Worm (Caenorhabditis elegans) whole organism, dauer: ENCODE results near the gene kcnl-1.

Source experiments
- unc-62 ChIP-seq: sonication (generic microtip); optimal IDR thresholded peaks from 2 replicates; lab custom pipeline; 2017; ENCODE audit warnings: missing biosample characterization, missing genetic modification reagents, missing genetic modification characterization

Gene kcnl-1

DNA sequence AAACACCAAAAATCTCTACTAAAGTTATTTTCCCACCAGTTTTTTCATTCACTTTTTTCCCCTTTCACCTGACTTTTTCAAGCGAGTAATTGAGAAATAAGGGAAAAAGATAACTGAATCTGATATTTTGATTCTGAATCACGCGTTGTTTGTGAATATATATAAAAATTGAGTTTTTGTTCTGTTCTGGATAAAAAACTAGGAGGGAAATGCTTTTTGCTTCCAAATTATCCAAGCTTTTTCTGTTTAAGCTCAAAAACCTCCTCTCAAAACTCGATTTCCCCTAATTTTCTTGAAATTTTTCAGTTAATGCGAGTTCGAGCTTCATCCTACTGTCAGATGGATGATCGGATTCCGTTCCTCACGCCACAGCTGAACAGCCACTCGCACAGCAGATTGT is at the start of gene kcnl-1:
Gene kcnl-1 (plus strand): TSS at position 301 of the 400 bp plus-strand sequence.
- TF ChIP-seq unc-62 (GFP tag; lab: Kevin White, UChicago): no peak

DNA sequence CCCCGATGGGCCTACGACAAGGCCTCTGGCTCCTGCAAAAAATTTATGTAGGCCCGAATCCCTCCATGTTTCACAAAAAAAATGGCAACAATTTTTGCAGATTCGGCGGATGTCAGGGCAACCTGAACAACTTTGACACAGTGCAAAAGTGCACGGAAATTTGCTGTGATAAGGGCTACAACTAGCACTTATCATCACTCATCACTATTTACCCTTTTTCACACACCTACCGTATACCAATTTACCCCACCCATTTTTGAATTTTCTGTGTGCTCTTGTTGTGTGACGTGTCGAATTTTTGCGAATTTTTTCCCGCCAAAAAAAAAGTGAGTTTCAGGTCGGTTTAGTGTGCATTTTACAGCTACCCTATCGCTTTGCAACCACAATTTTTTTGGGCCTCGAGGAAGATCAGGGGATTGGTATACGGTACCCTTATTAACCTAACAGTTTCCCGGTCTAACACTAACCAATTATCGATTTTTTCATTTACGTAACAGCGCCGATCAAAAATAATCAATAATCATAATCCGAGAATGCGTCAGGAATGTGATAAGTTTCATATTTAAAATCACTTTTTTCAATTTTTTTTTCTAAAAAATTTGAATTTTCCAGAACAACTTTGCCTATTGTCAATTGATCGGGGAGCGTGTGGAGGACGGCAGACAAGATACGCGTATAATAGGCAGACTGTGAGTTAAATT is 46.6 kb upstream of the kcnl-1 start:
- TF ChIP-seq unc-62 (GFP tag; lab: Kevin White, UChicago): no peak

- TF ChIP-seq unc-62 (GFP tag; lab: Kevin White, UChicago): no peak
Measured at ce11 chrV:19519511-19519934, 45.7 kb upstream of the kcnl-1 start.

ce11 chrV:19520130-19520529 is 45.1 kb upstream of the kcnl-1 start:
- no peak for TF ChIP-seq unc-62 (GFP tag; lab: Kevin White, UChicago)

DNA sequence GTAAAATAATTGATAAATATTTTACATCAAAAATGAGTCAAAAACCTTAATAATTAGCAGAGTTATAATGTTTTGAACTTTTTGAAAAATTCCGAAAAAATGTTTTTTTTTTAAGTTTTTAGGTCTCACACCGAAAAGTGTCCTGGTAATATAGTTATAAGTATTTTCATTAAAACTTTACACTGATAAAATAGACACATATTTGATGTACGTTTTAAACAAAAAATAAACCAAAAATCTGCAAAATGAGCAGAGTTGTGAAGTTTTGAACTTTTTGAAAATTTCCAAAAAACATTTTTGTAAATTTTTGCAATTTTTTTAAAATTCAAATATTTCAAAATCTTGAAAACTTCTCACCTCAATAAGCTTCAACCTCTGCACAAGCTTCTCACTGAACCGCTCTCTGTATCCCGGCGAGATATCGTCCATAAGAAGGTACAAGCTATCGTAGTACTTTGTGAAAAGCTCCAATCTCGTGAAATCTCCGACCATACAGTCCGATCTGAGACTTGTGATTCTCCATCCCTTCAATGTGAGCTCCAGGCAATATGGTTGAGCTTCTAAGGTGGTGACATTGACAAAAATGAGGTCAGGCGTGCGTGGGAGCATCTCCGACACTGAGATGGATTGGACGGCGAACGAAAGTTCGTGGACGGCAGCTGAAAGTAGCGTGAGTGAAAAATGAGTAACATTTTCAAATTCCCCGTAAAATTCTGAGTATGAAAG is 44.4 kb upstream of the kcnl-1 start:
- TF ChIP-seq unc-62 (GFP tag; lab: Kevin White, UChicago): no peak

DNA sequence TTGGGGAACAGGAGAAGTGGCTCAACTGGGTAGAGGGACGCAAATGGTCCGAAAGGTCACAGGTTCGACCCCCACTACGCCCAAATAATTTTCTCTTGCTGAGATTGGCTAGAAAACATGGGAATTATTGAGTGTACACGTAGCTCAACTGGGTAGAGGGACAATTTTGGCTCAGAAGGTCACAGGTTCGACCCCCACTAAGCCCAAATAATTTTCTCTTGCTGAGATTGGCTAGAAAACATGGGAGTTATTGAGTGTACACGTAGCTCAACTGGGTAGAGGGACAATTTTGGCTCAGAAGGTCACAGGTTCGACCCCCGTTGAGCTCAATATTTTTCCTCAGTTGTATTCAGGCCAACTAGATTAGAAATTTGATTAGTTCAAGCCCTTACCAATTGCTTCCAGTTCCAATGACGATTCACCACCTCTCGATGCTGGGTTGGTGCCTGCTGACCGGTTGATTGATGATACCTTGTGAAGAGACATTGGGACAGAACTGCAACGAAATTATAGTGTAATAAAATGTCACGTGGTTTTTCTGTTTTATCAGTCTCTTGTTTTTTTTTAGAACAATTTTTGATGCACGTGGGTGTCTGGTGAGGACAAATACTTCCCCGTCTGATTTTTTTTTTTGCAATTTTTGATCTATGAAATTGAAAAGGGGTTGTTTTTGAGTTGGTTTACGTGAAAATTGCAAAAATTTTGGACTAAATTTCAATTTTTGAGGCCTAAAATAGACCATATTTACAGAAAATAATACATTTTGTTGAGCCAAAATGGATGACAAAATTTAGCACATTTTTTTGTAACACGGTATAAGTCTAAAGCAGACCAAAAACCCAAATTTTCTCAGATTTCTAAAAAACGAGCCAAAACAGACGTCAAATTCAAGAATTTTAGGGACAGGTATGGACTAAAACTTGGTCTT is 43.6 kb upstream of the kcnl-1 start:
- TF ChIP-seq unc-62 (GFP tag; lab: Kevin White, UChicago): no peak

DNA sequence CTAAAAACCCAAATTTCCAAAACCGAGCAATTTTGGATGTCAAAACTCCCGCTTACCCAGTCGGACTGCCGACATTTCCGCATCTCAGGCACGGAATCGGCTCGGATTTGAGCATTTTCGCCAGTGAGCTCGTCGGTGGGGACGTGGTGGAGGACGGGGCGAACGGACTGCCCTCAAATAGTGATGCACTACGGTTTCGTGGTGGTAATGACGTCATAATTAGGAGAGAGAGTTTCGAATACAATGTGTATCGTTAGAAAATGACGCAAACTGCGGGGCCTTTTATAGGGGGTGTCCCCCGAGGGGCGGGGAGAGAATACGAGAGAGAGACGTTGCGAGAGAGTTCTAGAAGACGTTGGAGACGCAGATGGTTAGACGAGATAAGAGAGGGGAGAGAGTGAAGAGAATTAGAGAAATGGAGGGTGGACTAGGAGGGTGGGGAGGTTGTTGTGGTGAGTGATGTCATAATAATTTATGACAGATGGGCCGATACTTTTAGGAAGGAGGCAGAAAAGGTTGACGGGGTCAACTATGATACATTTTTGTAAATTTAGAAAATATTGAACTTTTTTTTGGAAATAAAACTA is 42.5 kb upstream of the kcnl-1 start:
- peak; percentile 44 for TF ChIP-seq unc-62 (GFP tag; lab: Kevin White, UChicago)

DNA sequence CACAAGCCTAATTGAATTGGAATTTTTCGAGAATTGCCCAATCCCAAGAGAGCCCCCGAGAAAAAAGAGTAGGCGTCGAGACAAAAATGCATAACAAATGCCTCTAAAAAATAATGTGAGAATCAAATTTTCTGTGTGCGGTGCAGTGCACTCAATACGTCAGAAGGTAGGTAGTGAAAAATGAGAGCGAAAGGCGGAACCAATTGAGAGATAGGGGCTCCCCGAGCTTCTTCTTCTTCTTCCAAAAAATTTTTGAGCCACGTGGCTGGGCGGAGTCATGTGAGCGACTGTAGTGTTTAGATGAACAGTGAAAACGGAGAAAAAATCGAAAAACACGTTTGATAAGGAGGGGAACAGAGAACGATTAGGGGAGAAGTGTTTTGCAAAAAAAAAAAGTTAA is 40.6 kb upstream of the kcnl-1 start:
- no peak for TF ChIP-seq unc-62 (GFP tag; lab: Kevin White, UChicago)

- no peak for TF ChIP-seq unc-62 (GFP tag; lab: Kevin White, UChicago)
Measured at ce11 chrV:19526197-19526596, 39.0 kb upstream of the kcnl-1 start.

DNA sequence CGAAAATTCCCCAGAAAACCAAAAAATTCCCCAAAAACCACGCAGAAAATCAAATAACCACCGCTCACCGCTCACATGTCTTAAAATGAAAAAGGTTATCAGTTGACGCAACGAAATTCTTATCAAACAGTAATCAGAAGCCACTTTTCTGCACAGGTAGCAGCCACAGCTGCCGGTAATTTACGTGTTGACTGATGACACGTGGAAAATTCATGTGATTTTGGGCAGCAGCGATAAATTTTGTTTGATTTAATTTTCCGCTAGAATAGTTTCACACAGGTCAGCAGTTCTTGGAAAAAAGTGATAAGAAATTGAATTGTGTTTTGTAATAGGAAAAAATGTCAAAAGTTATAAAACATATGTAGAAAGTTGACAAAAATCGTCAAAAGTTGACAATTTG is 37.6 kb upstream of the kcnl-1 start:
- no peak for TF ChIP-seq unc-62 (GFP tag; lab: Kevin White, UChicago)

- no peak for TF ChIP-seq unc-62 (GFP tag; lab: Kevin White, UChicago)
Measured at ce11 chrV:19529168-19529567, 36.0 kb upstream of the kcnl-1 start.

DNA sequence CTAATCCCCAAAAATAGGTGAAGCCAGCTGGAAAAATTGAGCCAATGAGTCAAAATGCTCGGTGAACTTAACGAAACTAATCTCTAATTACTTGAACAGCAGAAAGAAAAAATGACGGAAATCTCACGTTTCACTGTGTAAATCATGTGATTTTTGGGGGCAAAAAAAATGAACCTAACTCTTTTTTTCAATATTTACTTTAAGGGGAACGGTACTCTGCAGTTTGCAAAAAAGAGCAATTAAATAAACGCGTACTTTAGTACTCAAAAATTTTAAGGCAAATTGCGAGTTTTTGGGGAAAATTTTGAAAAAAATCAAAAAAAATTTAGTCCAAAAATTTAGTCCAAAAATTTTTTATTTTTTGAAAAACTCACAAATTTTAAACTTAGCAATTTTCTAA is 34.1 kb upstream of the kcnl-1 start:
- no peak for TF ChIP-seq unc-62 (GFP tag; lab: Kevin White, UChicago)

- no peak for TF ChIP-seq unc-62 (GFP tag; lab: Kevin White, UChicago)
Measured at ce11 chrV:19533010-19533409, 32.2 kb upstream of the kcnl-1 start, which contains the start of gene Y43F8B.2. TSS of gene Y43F8B.2 (minus strand) at chrV:19533110.

DNA sequence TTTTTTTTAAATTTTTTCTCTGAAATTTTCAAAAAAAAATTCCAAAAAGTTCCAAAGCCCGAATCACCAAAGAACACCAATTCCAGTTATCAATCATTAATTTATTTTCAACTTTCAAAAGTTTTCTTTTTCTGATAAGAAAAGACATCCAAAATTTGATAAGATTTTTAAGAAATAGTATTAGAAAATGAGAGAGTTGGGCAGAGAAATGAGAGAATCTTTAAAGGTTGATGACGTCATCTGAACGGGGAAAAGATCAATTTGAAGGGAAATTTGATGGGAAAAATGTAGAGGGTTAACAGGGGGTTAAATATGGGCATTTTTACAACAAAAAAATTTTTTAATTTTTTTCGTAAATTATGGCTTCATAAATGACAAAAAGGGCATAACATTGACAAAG is 31.7 kb upstream of the kcnl-1 start:
- TF ChIP-seq unc-62 (GFP tag; lab: Kevin White, UChicago): no peak

DNA sequence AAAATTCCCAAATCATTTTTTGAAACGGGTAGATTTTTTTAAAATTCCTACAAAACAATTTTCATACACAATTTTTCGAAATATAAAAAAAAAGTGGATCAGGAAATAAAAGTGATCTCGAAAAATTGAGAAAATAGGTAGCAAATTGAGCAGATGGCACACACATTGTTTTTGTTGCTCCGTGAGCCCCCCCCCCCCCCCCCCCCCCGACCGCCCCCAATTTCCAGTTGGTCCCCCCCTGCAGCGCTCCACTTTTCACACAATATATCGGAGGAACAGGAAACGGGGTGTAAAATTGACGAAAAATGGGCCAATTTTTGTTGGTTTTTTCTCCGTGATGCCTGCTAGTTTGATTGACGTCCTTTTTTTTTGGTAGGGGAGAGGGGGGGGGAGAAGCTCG is 24.3 kb upstream of the kcnl-1 start:
- no peak for TF ChIP-seq unc-62 (GFP tag; lab: Kevin White, UChicago)
